Worm (Caenorhabditis elegans): ENCODE data around the gene F53B7.4.
A peak's percentile ranks its signal among the peaks of the same experiment; 100 is the strongest.

ce11 chrV:11039379-11039954 lies 37.1 kb upstream of the F53B7.4 start, which contains the start of gene pak-2:
- TF ChIP-seq pha-4 (tag; optimal IDR thresholded peaks at IDR 0.05) (no peak), ham-2 (GFP tag; optimal IDR thresholded peaks at IDR 0.05) (no peak), nhr-237 (tag; optimal IDR thresholded peaks at IDR 0.05) (peak; percentile 94), unc-39 (tag; optimal IDR thresholded peaks at IDR 0.05) (no peak), nhr-12 (tag; optimal IDR thresholded peaks at IDR 0.05) (no peak), lsy-2 (tag; optimal IDR thresholded peaks at IDR 0.05) (peak; percentile 71), nhr-28 (tag; optimal IDR thresholded peaks at IDR 0.05) (no peak), elt-1 (tag; optimal IDR thresholded peaks at IDR 0.05; ENCODE audit: borderline replicate concordance, insufficient read depth) (no peak), mep-1 (tag; optimal IDR thresholded peaks at IDR 0.05) (peak; percentile 67), blmp-1 (tag; optimal IDR thresholded peaks at IDR 0.05) (no peak), ztf-11 (tag; optimal IDR thresholded peaks at IDR 0.05) (no peak), elt-3 (tag; optimal IDR thresholded peaks at IDR 0.05) (no peak)
